Worm (Caenorhabditis elegans) whole organism, young adult: Measurements from ENCODE around the gene otpl-3.

Source experiments
- F37B4.10 ChIP-seq: fragments of 200-800 bp; sonication (Bioruptor generic); IDR thresholded peaks from 2 replicates; pipeline ENCODE4 v1.3.6; 2022; ENCODE audit warnings: missing genetic modification characterization, missing compliant biosample characterization
- F52B5.7 ChIP-seq: sonication (generic microtip); optimal IDR thresholded peaks from 2 replicates; lab custom pipeline; 2016; ENCODE audit warnings: mild to moderate bottlenecking, missing genetic modification characterization, missing compliant biosample characterization
- F55B11.4 ChIP-seq: sonication (generic microtip); optimal IDR thresholded peaks from 2 replicates; lab custom pipeline; 2016; ENCODE audit warnings: missing compliant biosample characterization, missing genetic modification characterization, borderline replicate concordance; ENCODE audit not compliant: insufficient read depth
- F57A8.1 ChIP-seq: fragments of 200-800 bp; sonication (Bioruptor generic); optimal IDR thresholded peaks from 2 replicates; lab custom pipeline; 2018; ENCODE audit warnings: mild to moderate bottlenecking, missing genetic modification characterization, moderate library complexity, missing compliant biosample characterization
- F57C9.4 ChIP-seq: sonication (generic microtip); optimal IDR thresholded peaks from 2 replicates; lab custom pipeline; 2017; ENCODE audit warnings: mild to moderate bottlenecking, missing genetic modification characterization, missing compliant biosample characterization
- K11D2.4 ChIP-seq: fragments of 200-800 bp; sonication (Bioruptor generic); IDR thresholded peaks from 2 replicates; pipeline ENCODE4 v1.3.6; 2022; ENCODE audit warnings: missing genetic modification reagents, missing genetic modification characterization, missing compliant biosample characterization
- K12H6.12 ChIP-seq: fragments of 200-800 bp; sonication (Bioruptor generic); optimal IDR thresholded peaks from 2 replicates; lab custom pipeline; 2018; ENCODE audit warnings: mild to moderate bottlenecking, missing genetic modification characterization, missing compliant biosample characterization
- T07F8.4 ChIP-seq: sonication (generic microtip); optimal IDR thresholded peaks from 2 replicates; lab custom pipeline; 2016; ENCODE audit warnings: mild to moderate bottlenecking, missing genetic modification characterization, moderate library complexity, missing compliant biosample characterization
- T26A5.8 ChIP-seq: sonication (generic microtip); optimal IDR thresholded peaks from 2 replicates; lab custom pipeline; 2016; ENCODE audit warnings: missing genetic modification characterization, missing compliant biosample characterization
- Y95B8A.8 ChIP-seq: fragments of 200-800 bp; sonication (Bioruptor generic); IDR thresholded peaks from 2 replicates; pipeline ENCODE4 v1.3.6; 2022; ENCODE audit warnings: missing genetic modification reagents, missing genetic modification characterization, missing compliant biosample characterization
- akir-1 ChIP-seq: fragments of 200-800 bp; sonication (Bioruptor generic); optimal IDR thresholded peaks from 2 replicates; lab custom pipeline; 2018; ENCODE audit warnings: mild to moderate bottlenecking, missing genetic modification characterization, moderate library complexity, missing compliant biosample characterization
- aptf-2 ChIP-seq: fragments of 200-800 bp; sonication (Bioruptor generic); conservative IDR thresholded peaks from 2 replicates; pipeline ENCODE4 v1.3.6; 2022; ENCODE audit warnings: missing genetic modification reagents, missing genetic modification characterization, missing compliant biosample characterization
- aptf-3 ChIP-seq: fragments of 200-800 bp; sonication (Bioruptor generic); IDR thresholded peaks from 2 replicates; pipeline ENCODE4 v1.3.6; 2022; ENCODE audit warnings: missing genetic modification characterization, missing compliant biosample characterization
- atf-7 ChIP-seq: sonication (generic microtip); optimal IDR thresholded peaks from 2 replicates; lab custom pipeline; 2017; ENCODE audit warnings: mild to moderate bottlenecking, missing genetic modification characterization, missing compliant biosample characterization
- attf-3 ChIP-seq: fragments of 200-800 bp; sonication (Bioruptor generic); conservative IDR thresholded peaks from 2 replicates; pipeline ENCODE4 v1.3.6; 2022; ENCODE audit warnings: missing genetic modification reagents, missing genetic modification characterization, missing compliant biosample characterization
- attf-6 ChIP-seq: fragments of 200-800 bp; sonication (Bioruptor generic); IDR thresholded peaks from 2 replicates; pipeline ENCODE4 v1.3.6; 2022; ENCODE audit warnings: missing genetic modification reagents, missing genetic modification characterization, missing compliant biosample characterization
- bed-1 ChIP-seq: fragments of 200-800 bp; sonication (Bioruptor generic); IDR thresholded peaks from 2 replicates; pipeline ENCODE4 v1.3.6; 2022; ENCODE audit warnings: missing genetic modification reagents, missing genetic modification characterization, missing compliant biosample characterization
- cebp-1 ChIP-seq, 2 experiments: fragments of 200-800 bp in 1 of 2; sonication (Bioruptor generic) in 1 of 2; sonication (generic microtip) in 1 of 2; IDR thresholded peaks in 1 of 2; optimal IDR thresholded peaks in 1 of 2; 2 replicates each; pipeline versions ENCODE4 v1.3.6 to Lab custom; 2017 to 2022; ENCODE audit warnings: missing compliant biosample characterization in 2 of 2, missing genetic modification characterization in 2 of 2, mild to moderate bottlenecking in 1 of 2, missing genetic modification reagents in 1 of 2, moderate library complexity in 1 of 2
- ceh-27 ChIP-seq: fragments of 200-800 bp; sonication (Bioruptor generic); optimal IDR thresholded peaks from 2 replicates; lab custom pipeline; 2018; ENCODE audit warnings: mild to moderate bottlenecking, missing genetic modification characterization, moderate library complexity, missing compliant biosample characterization
- ceh-58 ChIP-seq: fragments of 200-800 bp; sonication (Bioruptor generic); IDR thresholded peaks from 2 replicates; pipeline ENCODE4 v1.3.6; 2022; ENCODE audit warnings: missing genetic modification characterization, missing compliant biosample characterization
- dox-1 ChIP-seq: fragments of 200-800 bp; sonication (Bioruptor generic); IDR thresholded peaks from 2 replicates; pipeline ENCODE4 v1.3.6; 2022; ENCODE audit warnings: missing genetic modification reagents, missing genetic modification characterization, missing compliant biosample characterization
- efl-1 ChIP-seq: fragments of 150-350 bp; optimal IDR thresholded peaks from 2 replicates; lab custom pipeline; 2014; ENCODE audit warnings: missing biosample characterization, missing genetic modification reagents, missing genetic modification characterization
- fkh-3 ChIP-seq: sonication (generic microtip); optimal IDR thresholded peaks from 2 replicates; lab custom pipeline; 2016; ENCODE audit warnings: mild to moderate bottlenecking, missing genetic modification characterization, missing compliant biosample characterization
- hlh-12 ChIP-seq: sonication (generic microtip); optimal IDR thresholded peaks from 2 replicates; lab custom pipeline; 2016; ENCODE audit warnings: missing genetic modification characterization, missing compliant biosample characterization
- hmg-20 ChIP-seq: fragments of 200-800 bp; sonication (Bioruptor generic); IDR thresholded peaks from 2 replicates; pipeline ENCODE4 v1.3.6; 2022; ENCODE audit warnings: missing genetic modification reagents, missing genetic modification characterization, missing compliant biosample characterization
- let-607 ChIP-seq, 2 experiments: fragments of 200-800 bp in 1 of 2; sonication (Bioruptor generic) in 1 of 2; sonication (generic microtip) in 1 of 2; optimal IDR thresholded peaks; 2 replicates each; lab custom pipeline; 2016 to 2018; ENCODE audit warnings: mild to moderate bottlenecking in 2 of 2, missing compliant biosample characterization in 2 of 2, missing genetic modification characterization in 2 of 2, moderate library complexity in 2 of 2, missing genotype in 1 of 2
- lir-1 ChIP-seq: fragments of 200-800 bp; sonication (Bioruptor generic); conservative IDR thresholded peaks from 2 replicates; pipeline ENCODE4 v1.3.6; 2022; ENCODE audit warnings: missing genetic modification reagents, missing genetic modification characterization, missing compliant biosample characterization
- madf-6 ChIP-seq: fragments of 200-800 bp; sonication (Bioruptor generic); IDR thresholded peaks from 2 replicates; pipeline ENCODE4 v1.3.6; 2022; ENCODE audit warnings: missing genetic modification reagents, missing genetic modification characterization, missing compliant biosample characterization
- mcd-1 ChIP-seq: fragments of 200-800 bp; sonication (Bioruptor generic); IDR thresholded peaks from 2 replicates; pipeline ENCODE4 v1.3.6; 2022; ENCODE audit warnings: missing genetic modification reagents, missing genetic modification characterization, missing compliant biosample characterization
- nhr-120 ChIP-seq: fragments of 200-800 bp; sonication (Bioruptor generic); IDR thresholded peaks from 2 replicates; pipeline ENCODE4 v1.3.6; 2022; ENCODE audit warnings: missing genetic modification characterization, missing compliant biosample characterization
- nhr-27 ChIP-seq: fragments of 200-800 bp; sonication (Bioruptor generic); optimal IDR thresholded peaks from 2 replicates; lab custom pipeline; 2018; ENCODE audit warnings: mild to moderate bottlenecking, missing genetic modification characterization, moderate library complexity, missing compliant biosample characterization
- nhr-80 ChIP-seq: sonication (generic microtip); optimal IDR thresholded peaks from 2 replicates; lab custom pipeline; 2016; ENCODE audit warnings: missing genetic modification characterization, missing compliant biosample characterization
- rpc-1 ChIP-seq, 2 experiments: fragments of 150-350 bp in 1 of 2; sonication (generic microtip) in 1 of 2; optimal IDR thresholded peaks; 2 replicates each; lab custom pipeline; 2014 to 2018; ENCODE audit warnings: missing biosample characterization in 1 of 2, missing genetic modification characterization in 1 of 2, missing genetic modification reagents in 1 of 2, missing genotype in 1 of 2
- snpc-1.1 ChIP-seq: sonication (generic microtip); optimal IDR thresholded peaks from 2 replicates; lab custom pipeline; 2017; ENCODE audit warnings: missing genetic modification characterization, mild to moderate bottlenecking, missing compliant biosample characterization, antibody characterized with exemption, moderate library complexity, missing genotype, missing genetic modification reagents; ENCODE audit not compliant: insufficient read depth
- snpc-1.3 ChIP-seq: sonication (generic microtip); optimal IDR thresholded peaks from 2 replicates; lab custom pipeline; 2017; ENCODE audit warnings: missing genetic modification characterization, mild to moderate bottlenecking, missing compliant biosample characterization, antibody characterized with exemption, moderate library complexity, missing genotype, missing genetic modification reagents; ENCODE audit not compliant: insufficient read depth
- snpc-3.4 ChIP-seq: sonication (generic microtip); optimal IDR thresholded peaks from 2 replicates; lab custom pipeline; 2017; ENCODE audit warnings: missing genetic modification characterization, mild to moderate bottlenecking, missing compliant biosample characterization, antibody characterized with exemption, moderate library complexity, missing genotype, missing genetic modification reagents
- somi-1 ChIP-seq: fragments of 200-800 bp; sonication (Bioruptor generic); optimal IDR thresholded peaks from 2 replicates; lab custom pipeline; 2018; ENCODE audit warnings: mild to moderate bottlenecking, missing genetic modification characterization, missing compliant biosample characterization
- unc-62 ChIP-seq: fragments of 150-350 bp; optimal IDR thresholded peaks from 2 replicates; lab custom pipeline; 2014; ENCODE audit warnings: missing biosample characterization, missing genetic modification reagents, missing genetic modification characterization
- zfh-2 ChIP-seq: fragments of 200-800 bp; sonication (Bioruptor generic); conservative IDR thresholded peaks from 2 replicates; pipeline ENCODE4 v1.3.6; 2022; ENCODE audit warnings: missing genetic modification reagents, missing genetic modification characterization, missing compliant biosample characterization
- ztf-18 ChIP-seq: sonication (generic microtip); optimal IDR thresholded peaks from 2 replicates; lab custom pipeline; 2016; ENCODE audit warnings: missing genotype, mild to moderate bottlenecking, missing genetic modification characterization, missing compliant biosample characterization
- ztf-22 ChIP-seq: fragments of 200-800 bp; sonication (Bioruptor generic); optimal IDR thresholded peaks from 2 replicates; lab custom pipeline; 2018; ENCODE audit warnings: mild to moderate bottlenecking, missing genetic modification characterization, moderate library complexity, missing compliant biosample characterization
- ztf-26 ChIP-seq: sonication (generic microtip); optimal IDR thresholded peaks from 2 replicates; lab custom pipeline; 2017; ENCODE audit warnings: missing genetic modification characterization, missing compliant biosample characterization

The otpl-3 gene

ce11 chrX:6905581-6905980, 19.0 kb downstream of the otpl-3 start (continued):
- no peak for TF ChIP-seq dox-1 (GFP tag; lab: Robert Waterston, UW)
- no peak for TF ChIP-seq zfh-2 (GFP tag; lab: Robert Waterston, UW)
- TF ChIP-seq snpc-1.3 (tag; lab: Kevin White, UChicago), result no peak
- TF ChIP-seq K12H6.12 (tag; lab: Kevin White, UChicago), result no peak
- TF ChIP-seq snpc-1.1 (tag; lab: Kevin White, UChicago), result no peak
- TF ChIP-seq somi-1 (GFP tag; lab: Kevin White, UChicago), result no peak
- TF ChIP-seq akir-1 (GFP tag; lab: Kevin White, UChicago), result no peak
- no peak for TF ChIP-seq bed-1 (GFP tag; lab: Robert Waterston, UW)
- no peak for TF ChIP-seq F55B11.4 (tag; lab: Kevin White, UChicago)
- peak; percentile 83 for TF ChIP-seq nhr-80
- TF ChIP-seq atf-7 (tag; lab: Kevin White, UChicago), result peak; percentile 46
- no peak for TF ChIP-seq attf-6 (GFP tag; lab: Robert Waterston, UW)
- peak; percentile 37 for TF ChIP-seq ztf-22 (GFP tag; lab: Kevin White, UChicago)
- TF ChIP-seq unc-62, result peak; percentile 24
- 0 out of 2 replicates have a peak, but pooled peaks have one; percentile 14 for TF ChIP-seq lir-1
- TF ChIP-seq madf-6, result no peak
- no peak for TF ChIP-seq F57A8.1 (GFP tag; lab: Kevin White, UChicago)
- no peak for TF ChIP-seq hlh-12 (tag; lab: Kevin White, UChicago)
- no peak for TF ChIP-seq attf-3

- TF ChIP-seq T26A5.8 (tag; lab: Kevin White, UChicago), result no peak
- no peak for TF ChIP-seq ztf-18 (tag; lab: Kevin White, UChicago)
- peak; percentile 61; the same call in 1 of the 2 replicates for TF ChIP-seq cebp-1 (GFP tag; IDR thresholded peaks at IDR 0.05; lab: Robert Waterston, UW)
- peak; percentile 90 for TF ChIP-seq cebp-1 (tag; optimal IDR thresholded peaks at IDR 0.05; lab: Kevin White, UChicago)
Measured at ce11 chrX:6904064-6904771, 20.3 kb downstream of the otpl-3 start, which contains the start of gene sid-5. sid-5 (plus strand) TSS chrX:6904721.

- TF ChIP-seq atf-7 (tag; lab: Kevin White, UChicago), result no peak
- TF ChIP-seq mcd-1 (GFP tag; lab: Robert Waterston, UW), result 0 out of 2 replicates have a peak, but pooled peaks have one; percentile 48
- no peak for TF ChIP-seq madf-6
- peak; percentile 42 for TF ChIP-seq snpc-3.4 (tag; lab: Kevin White, UChicago)
- 0 out of 2 replicates have a peak, but pooled peaks have one; percentile 49 for TF ChIP-seq aptf-3 (GFP tag; lab: Robert Waterston, UW)
- TF ChIP-seq let-607 (tag; optimal IDR thresholded peaks at IDR 0.05; lab: Kevin White, UChicago), result peak; percentile 44
- TF ChIP-seq attf-6 (GFP tag; lab: Robert Waterston, UW), result 0 out of 2 replicates have a peak, but pooled peaks have one; percentile 56
- TF ChIP-seq aptf-2, result no peak
- no peak for TF ChIP-seq ztf-26 (tag; lab: Kevin White, UChicago)
- TF ChIP-seq Y95B8A.8 (GFP tag; lab: Robert Waterston, UW), result no peak
- TF ChIP-seq nhr-120 (GFP tag; lab: Robert Waterston, UW), result no peak
- peak; percentile 19 for TF ChIP-seq ceh-27 (GFP tag; lab: Kevin White, UChicago)
- TF ChIP-seq lir-1, result no peak
- TF ChIP-seq K11D2.4, result 0 out of 2 replicates have a peak, but pooled peaks have one; percentile 11
- peak; percentile 64 for TF ChIP-seq F52B5.7 (tag; lab: Kevin White, UChicago)
- peak; percentile 85 for TF ChIP-seq rpc-1 (optimal IDR thresholded peaks at IDR 0.05; lab: Kevin White, UChicago)
- TF ChIP-seq rpc-1 (tag; optimal IDR thresholded peaks at IDR 0.05; lab: Kevin White, UChicago), result peak; percentile 89
- no peak for TF ChIP-seq F57C9.4
- TF ChIP-seq T07F8.4, result peak; percentile 47
- TF ChIP-seq F37B4.10 (GFP tag; lab: Robert Waterston, UW), result no peak
- peak; percentile 34 for TF ChIP-seq T26A5.8 (tag; lab: Kevin White, UChicago)
- no peak for TF ChIP-seq nhr-27 (tag; lab: Kevin White, UChicago)
- TF ChIP-seq efl-1 (GFP tag; lab: Kevin White, UChicago), result no peak
- TF ChIP-seq fkh-3 (tag; lab: Kevin White, UChicago), result peak; percentile 72
- TF ChIP-seq ceh-58 (GFP tag; lab: Robert Waterston, UW), result no peak
- TF ChIP-seq hmg-20, result peak; percentile 56; the same call in 1 of the 2 replicates
Measured at ce11 chrX:6902958-6903357, 21.6 kb downstream of the otpl-3 start.
